Worm (Caenorhabditis elegans) whole organism, midembryonic: ENCODE measurements around the gene K09H11.11.

Source experiments
- T22C8.4 ChIP-seq: fragments of 200-800 bp; sonication (Bioruptor generic); IDR thresholded peaks from 2 replicates; pipeline ENCODE4 v1.3.6; 2022; ENCODE audit warnings: missing genetic modification characterization, missing compliant biosample characterization
- cog-1 ChIP-seq: sonication (generic microtip); optimal IDR thresholded peaks from 2 replicates; lab custom pipeline; 2016; ENCODE audit warnings: missing genetic modification characterization, missing compliant biosample characterization
- flt-1 ChIP-seq: fragments of 200-800 bp; sonication (Bioruptor generic); IDR thresholded peaks from 2 replicates; pipeline ENCODE4 v1.3.6; 2022; ENCODE audit warnings: missing genetic modification characterization, missing compliant biosample characterization
- klf-2 ChIP-seq: fragments of 200-800 bp; sonication (Bioruptor generic); conservative IDR thresholded peaks from 2 replicates; pipeline ENCODE4 v1.3.6; 2022; ENCODE audit warnings: missing genetic modification reagents, missing genetic modification characterization, missing compliant biosample characterization
- med-1 ChIP-seq: sonication (generic microtip); optimal IDR thresholded peaks from 2 replicates; lab custom pipeline; 2017; ENCODE audit warnings: missing genetic modification characterization, mild to moderate bottlenecking, missing compliant biosample characterization, antibody characterized with exemption, missing genetic modification reagents; ENCODE audit not compliant: insufficient read depth
- ref-1 ChIP-seq: fragments of 200-800 bp; sonication (Bioruptor generic); conservative IDR thresholded peaks from 2 replicates; pipeline ENCODE4 v1.3.6; 2022; ENCODE audit warnings: missing genetic modification reagents, missing genetic modification characterization, missing compliant biosample characterization
- tab-1 ChIP-seq: fragments of 200-800 bp; sonication (Bioruptor generic); IDR thresholded peaks from 2 replicates; pipeline ENCODE4 v1.3.6; 2022; ENCODE audit warnings: missing genetic modification characterization, missing compliant biosample characterization
- ztf-23 ChIP-seq: fragments of 200-800 bp; sonication (Bioruptor generic); IDR thresholded peaks from 2 replicates; pipeline ENCODE4 v1.3.6; 2022; ENCODE audit warnings: missing genetic modification reagents, missing genetic modification characterization, missing compliant biosample characterization
- ztf-29 ChIP-seq: fragments of 200-800 bp; sonication (Bioruptor generic); IDR thresholded peaks from 2 replicates; pipeline ENCODE4 v1.3.6; 2022; ENCODE audit warnings: missing genetic modification reagents, missing genetic modification characterization, missing compliant biosample characterization

Gene K09H11.11

ce11 chrV:5724395-5724794 is 30.7 kb downstream of the K09H11.11 start:
- TF ChIP-seq ztf-29 (GFP tag; lab: Robert Waterston, UW) (no peak), med-1 (GFP tag; lab: Kevin White, UChicago) (no peak), flt-1 (GFP tag; lab: Robert Waterston, UW) (no peak), ref-1 (GFP tag; lab: Robert Waterston, UW) (no peak), cog-1 (no peak), tab-1 (GFP tag; lab: Robert Waterston, UW) (no peak), ztf-23 (GFP tag; lab: Robert Waterston, UW) (no peak), T22C8.4 (GFP tag; lab: Robert Waterston, UW) (no peak)

DNA sequence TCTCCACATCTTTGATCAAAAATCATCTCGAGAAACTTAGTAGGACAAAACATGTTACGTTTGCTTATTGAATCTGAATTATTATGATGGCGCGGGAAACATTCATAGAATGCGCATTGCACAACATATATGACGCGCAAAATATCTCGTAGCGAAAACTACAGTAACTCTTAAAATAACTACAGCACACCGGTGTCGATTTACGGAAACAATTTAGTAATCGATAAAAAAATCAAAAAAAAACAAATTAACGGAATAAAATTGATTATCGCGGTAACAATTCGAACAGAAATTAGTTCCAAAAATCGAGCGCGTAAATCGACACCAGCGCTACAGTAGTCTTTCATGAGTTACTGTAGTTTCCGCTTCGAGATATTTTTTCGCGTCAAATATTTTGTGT is 33.0 kb downstream of the K09H11.11 start:
- TF ChIP-seq flt-1 (GFP tag; lab: Robert Waterston, UW), result no peak
- TF ChIP-seq ref-1 (GFP tag; lab: Robert Waterston, UW), result no peak
- TF ChIP-seq ztf-29 (GFP tag; lab: Robert Waterston, UW), result no peak
- TF ChIP-seq klf-2 (GFP tag; lab: Robert Waterston, UW), result no peak
- TF ChIP-seq T22C8.4 (GFP tag; lab: Robert Waterston, UW), result no peak
- no peak for TF ChIP-seq ztf-23 (GFP tag; lab: Robert Waterston, UW)
- TF ChIP-seq tab-1 (GFP tag; lab: Robert Waterston, UW), result no peak
- no peak for TF ChIP-seq cog-1
- TF ChIP-seq med-1 (GFP tag; lab: Kevin White, UChicago), result no peak

DNA sequence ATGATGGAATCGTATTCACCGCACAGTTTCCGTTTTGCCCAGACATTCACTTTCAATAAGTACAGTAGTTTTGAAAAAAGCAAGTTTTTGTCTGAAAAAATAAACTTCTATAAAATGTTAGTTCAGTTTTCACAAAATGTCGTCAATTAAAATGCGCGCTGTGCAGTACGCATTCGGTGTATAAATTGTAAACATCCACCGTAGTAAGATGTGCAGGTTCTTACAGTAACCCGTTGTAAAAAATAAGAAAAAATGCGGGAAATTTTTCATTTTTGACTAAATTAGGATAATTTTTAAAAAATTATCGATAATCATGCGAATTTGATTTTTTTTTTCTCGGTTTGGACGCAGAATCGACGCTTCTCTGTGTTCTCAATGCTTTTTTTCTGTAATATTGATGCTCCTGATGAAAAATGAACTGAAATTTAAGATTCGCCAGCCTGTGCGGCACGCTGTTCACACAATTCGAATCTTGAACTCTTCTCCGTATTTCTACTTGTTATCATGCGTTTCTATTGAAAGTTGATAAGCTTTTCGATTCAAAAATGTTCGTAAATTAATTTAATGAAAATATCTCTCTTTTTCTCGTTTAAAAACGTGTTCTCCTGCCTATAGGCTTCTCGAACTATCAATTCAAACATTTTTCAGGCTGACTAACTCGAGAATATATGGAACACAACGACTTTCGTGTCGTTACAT is 37.7 kb downstream of the K09H11.11 start, which contains the start of gene rga-3:
Gene rga-3, plus strand, starts transcription at position 649 of the 699 bp plus-strand sequence.
- TF ChIP-seq flt-1 (GFP tag; lab: Robert Waterston, UW) (no peak), med-1 (GFP tag; lab: Kevin White, UChicago) (no peak), tab-1 (GFP tag; lab: Robert Waterston, UW) (no peak), T22C8.4 (GFP tag; lab: Robert Waterston, UW) (no peak), klf-2 (GFP tag; lab: Robert Waterston, UW) (no peak), ztf-23 (GFP tag; lab: Robert Waterston, UW) (no peak), ztf-29 (GFP tag; lab: Robert Waterston, UW) (no peak), ref-1 (GFP tag; lab: Robert Waterston, UW) (no peak), cog-1 (no peak)

DNA sequence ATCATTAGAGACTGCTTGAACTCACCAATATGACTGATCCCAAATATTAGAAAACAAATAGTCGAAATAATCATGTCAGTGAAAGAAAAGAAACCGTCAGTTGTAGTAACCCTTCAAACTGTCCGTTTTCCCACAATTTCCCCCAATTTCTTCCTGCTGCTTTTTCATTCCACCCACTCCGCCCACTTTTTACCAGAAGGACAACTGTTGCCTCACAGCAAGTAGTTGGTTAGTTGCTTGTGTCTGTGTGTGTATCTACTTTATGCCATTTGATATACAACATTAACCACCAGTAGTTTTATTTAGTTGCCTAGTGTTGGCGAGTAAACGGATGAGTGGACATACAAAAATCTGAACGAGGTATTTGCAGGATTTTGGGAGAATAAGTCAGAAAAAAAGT is 38.5 kb downstream of the K09H11.11 start, which contains the start of gene K09H11.9:
Gene K09H11.9, minus strand, starts transcription at position 101 of the 400 bp plus-strand sequence.
- TF ChIP-seq T22C8.4 (GFP tag; lab: Robert Waterston, UW), result no peak
- no peak for TF ChIP-seq flt-1 (GFP tag; lab: Robert Waterston, UW)

DNA sequence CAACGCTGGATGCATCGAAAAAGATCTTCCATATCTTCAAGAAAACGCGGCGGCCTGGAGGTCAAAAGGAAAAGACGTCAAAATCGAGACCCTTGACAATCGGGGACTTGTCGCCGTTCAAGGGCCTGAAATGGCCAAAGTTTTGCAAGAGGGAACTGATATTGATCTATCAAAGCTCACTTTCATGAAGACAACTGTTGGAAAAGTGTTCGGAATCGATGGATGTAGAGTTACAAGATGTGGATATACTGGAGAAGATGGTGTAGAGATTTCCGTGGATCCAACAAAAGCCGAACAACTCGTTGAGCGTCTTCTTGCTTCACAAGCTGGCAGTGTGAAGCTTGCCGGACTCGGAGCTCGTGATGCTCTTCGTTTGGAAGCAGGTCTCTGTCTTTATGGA is 41.5 kb downstream of the K09H11.11 start:
- no peak for TF ChIP-seq ztf-29 (GFP tag; lab: Robert Waterston, UW)
- no peak for TF ChIP-seq tab-1 (GFP tag; lab: Robert Waterston, UW)

- TF ChIP-seq med-1 (GFP tag; lab: Kevin White, UChicago) (no peak), flt-1 (GFP tag; lab: Robert Waterston, UW) (no peak), ref-1 (GFP tag; lab: Robert Waterston, UW) (no peak), ztf-23 (GFP tag; lab: Robert Waterston, UW) (no peak), cog-1 (no peak), klf-2 (GFP tag; lab: Robert Waterston, UW) (no peak), tab-1 (GFP tag; lab: Robert Waterston, UW) (no peak), ztf-29 (GFP tag; lab: Robert Waterston, UW) (no peak), T22C8.4 (GFP tag; lab: Robert Waterston, UW) (no peak)
Observed at ce11 chrV:5712652-5713051, 42.4 kb downstream of the K09H11.11 start, which contains the start of gene gcst-1. TSS of gene gcst-1 (plus strand) at chrV:5712928.

DNA sequence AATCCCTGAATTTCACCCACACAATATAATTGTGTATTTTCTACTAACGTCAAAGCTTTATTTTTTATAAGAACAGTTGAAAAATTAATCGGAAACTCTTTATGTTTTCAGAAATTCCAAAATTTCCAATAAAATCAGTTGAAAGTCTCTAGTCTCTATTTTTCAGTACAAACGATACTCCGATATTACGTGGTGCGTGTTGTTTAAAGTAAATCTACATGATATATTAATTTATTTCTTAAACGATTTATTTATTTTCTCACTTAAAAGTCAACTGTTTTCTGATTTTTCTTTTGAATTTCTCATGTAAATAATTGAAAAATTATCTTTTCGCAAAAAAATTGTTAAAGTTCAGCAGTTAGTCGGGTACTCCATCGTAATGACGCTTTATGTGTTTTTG is 42.9 kb downstream of the K09H11.11 start:
- TF ChIP-seq flt-1 (GFP tag; lab: Robert Waterston, UW) (no peak), med-1 (GFP tag; lab: Kevin White, UChicago) (no peak), klf-2 (GFP tag; lab: Robert Waterston, UW) (no peak), T22C8.4 (GFP tag; lab: Robert Waterston, UW) (no peak), tab-1 (GFP tag; lab: Robert Waterston, UW) (no peak), ztf-23 (GFP tag; lab: Robert Waterston, UW) (no peak), ref-1 (GFP tag; lab: Robert Waterston, UW) (no peak), cog-1 (no peak), ztf-29 (GFP tag; lab: Robert Waterston, UW) (no peak)

- TF ChIP-seq ztf-29 (GFP tag; lab: Robert Waterston, UW) (no peak), cog-1 (no peak), ztf-23 (GFP tag; lab: Robert Waterston, UW) (no peak), T22C8.4 (GFP tag; lab: Robert Waterston, UW) (no peak), tab-1 (GFP tag; lab: Robert Waterston, UW) (no peak)
Observed at ce11 chrV:5708331-5708730, 46.7 kb downstream of the K09H11.11 start.

ce11 chrV:5705510-5705909 is 49.5 kb downstream of the K09H11.11 start, which contains the start of gene peli-1:
TSS of gene peli-1 (plus strand) at chrV:5705810.
- TF ChIP-seq cog-1, result no peak
- no peak for TF ChIP-seq flt-1 (GFP tag; lab: Robert Waterston, UW)
- no peak for TF ChIP-seq ztf-23 (GFP tag; lab: Robert Waterston, UW)
- TF ChIP-seq med-1 (GFP tag; lab: Kevin White, UChicago), result no peak
- no peak for TF ChIP-seq ztf-29 (GFP tag; lab: Robert Waterston, UW)
- no peak for TF ChIP-seq klf-2 (GFP tag; lab: Robert Waterston, UW)
- TF ChIP-seq tab-1 (GFP tag; lab: Robert Waterston, UW), result no peak
- TF ChIP-seq ref-1 (GFP tag; lab: Robert Waterston, UW), result no peak
- TF ChIP-seq T22C8.4 (GFP tag; lab: Robert Waterston, UW), result no peak
